Worm (Caenorhabditis elegans) whole organism, early embryonic: ENCODE results near the gene asp-12.

Experiments used
- F13C5.2 ChIP-seq: sonication (generic microtip); optimal IDR thresholded peaks from 2 replicates; lab custom pipeline; 2017; ENCODE audit warnings: mild to moderate bottlenecking, missing genetic modification characterization, inconsistent platforms, missing compliant biosample characterization
- aly-1 ChIP-seq: sonication (generic microtip); optimal IDR thresholded peaks from 2 replicates; lab custom pipeline; 2016; ENCODE audit warnings: missing genetic modification characterization, missing compliant biosample characterization
- ama-1 ChIP-seq: fragments of 150-350 bp; optimal IDR thresholded peaks from 2 replicates; lab custom pipeline; 2014
- ets-7 ChIP-seq: sonication (generic microtip); optimal IDR thresholded peaks from 2 replicates; lab custom pipeline; 2016; ENCODE audit warnings: missing genotype, missing genetic modification characterization, missing compliant biosample characterization
- flt-1 ChIP-seq: fragments of 200-800 bp; sonication (Bioruptor generic); IDR thresholded peaks from 2 replicates; pipeline ENCODE4 v1.3.6; 2022; ENCODE audit warnings: missing genetic modification characterization, missing compliant biosample characterization
- hmbx-1 ChIP-seq: sonication (generic microtip); optimal IDR thresholded peaks from 2 replicates; lab custom pipeline; 2016; ENCODE audit warnings: mild to moderate bottlenecking, missing genetic modification characterization, missing compliant biosample characterization
- hmg-4 ChIP-seq: fragments of 200-800 bp; sonication (Bioruptor generic); optimal IDR thresholded peaks from 2 replicates; lab custom pipeline; 2018; ENCODE audit warnings: mild to moderate bottlenecking, missing genetic modification characterization, missing compliant biosample characterization
- hnd-1 ChIP-seq: sonication (generic microtip); optimal IDR thresholded peaks from 2 replicates; lab custom pipeline; 2016; ENCODE audit warnings: missing genetic modification characterization, missing compliant biosample characterization
- pes-1 ChIP-seq: fragments of 200-800 bp; sonication (Bioruptor generic); IDR thresholded peaks from 2 replicates; pipeline ENCODE4 v1.3.6; 2022; ENCODE audit warnings: missing genetic modification reagents, missing genetic modification characterization, missing compliant biosample characterization
- scrt-1 ChIP-seq: fragments of 200-800 bp; sonication (Bioruptor generic); IDR thresholded peaks from 2 replicates; pipeline ENCODE4 v1.3.6; 2022; ENCODE audit warnings: missing genetic modification characterization, missing compliant biosample characterization
- sea-1 ChIP-seq: fragments of 200-800 bp; sonication (Bioruptor generic); conservative IDR thresholded peaks from 2 replicates; pipeline ENCODE4 v1.3.6; 2022; ENCODE audit warnings: missing genetic modification characterization, missing compliant biosample characterization
- tbx-11 ChIP-seq: fragments of 200-800 bp; sonication (Bioruptor generic); IDR thresholded peaks from 2 replicates; pipeline ENCODE4 v1.3.6; 2022; ENCODE audit warnings: missing genetic modification characterization, missing compliant biosample characterization
- tbx-37 ChIP-seq: fragments of 200-800 bp; sonication (Bioruptor generic); conservative IDR thresholded peaks from 2 replicates; pipeline ENCODE4 v1.3.6; 2022; ENCODE audit warnings: missing genetic modification reagents, missing genetic modification characterization, missing compliant biosample characterization
- tra-4 ChIP-seq: sonication (generic microtip); optimal IDR thresholded peaks from 2 replicates; lab custom pipeline; 2017; ENCODE audit warnings: missing genetic modification characterization, missing compliant biosample characterization

ce11 chrV:8288125-8288806 lies 19.3 kb downstream of the asp-12 start:
- TF ChIP-seq ama-1 (lab: Kevin White, UChicago) (no peak), hmg-4 (GFP tag; lab: Kevin White, UChicago) (no peak), flt-1 (GFP tag; lab: Robert Waterston, UW) (no peak), sea-1 (GFP tag; lab: Robert Waterston, UW) (no peak), tbx-11 (no peak), pes-1 (no peak), scrt-1 (GFP tag; lab: Robert Waterston, UW) (no peak), tra-4 (tag; lab: Kevin White, UChicago) (no peak), aly-1 (tag; lab: Kevin White, UChicago) (no peak), ets-7 (tag; lab: Kevin White, UChicago) (no peak), tbx-37 (GFP tag; lab: Robert Waterston, UW) (no peak), hnd-1 (no peak), F13C5.2 (tag; lab: Kevin White, UChicago) (no peak), hmbx-1 (no peak)
